Fruit fly (Drosophila melanogaster) whole organism, embryonic: ENCODE measurements around the gene CG6055.

Experiments used
- Antp ChIP-seq: fragments of 200-800 bp; sonication (Bioruptor generic); optimal IDR thresholded peaks from 3 replicates; lab custom pipeline; 2016; ENCODE audit warnings: missing biosample characterization, missing genetic modification characterization
- B-H2 ChIP-seq: fragments of 200-800 bp; sonication (Bioruptor generic); optimal IDR thresholded peaks from 2 replicates; lab custom pipeline; 2018; ENCODE audit warnings: missing biosample characterization, mild to moderate bottlenecking, missing genetic modification characterization
- BEAF-32 ChIP-seq: fragments of 200-800 bp; sonication (Bioruptor generic); optimal IDR thresholded peaks from 3 replicates; lab custom pipeline; 2017; ENCODE audit warnings: missing biosample characterization, missing genetic modification characterization, mild to moderate bottlenecking, moderate library complexity, missing genetic modification reagents
- Blimp-1 ChIP-seq: fragments of 200-800 bp; sonication (Bioruptor generic); optimal IDR thresholded peaks from 3 replicates; lab custom pipeline; 2018; ENCODE audit warnings: missing biosample characterization, missing genetic modification characterization, mild to moderate bottlenecking, moderate library complexity, missing genetic modification reagents
- CG10274 ChIP-seq: fragments of 200-800 bp; sonication (Bioruptor generic); optimal IDR thresholded peaks from 3 replicates; lab custom pipeline; 2017; ENCODE audit warnings: missing biosample characterization, mild to moderate bottlenecking, missing genetic modification characterization
- CG13424 ChIP-seq: fragments of 200-800 bp; sonication (Bioruptor generic); optimal IDR thresholded peaks from 2 replicates; lab custom pipeline; 2019; ENCODE audit warnings: missing biosample characterization, mild to moderate bottlenecking, missing genetic modification characterization, moderate library complexity
- CG13624 ChIP-seq: fragments of 200-800 bp; sonication (Bioruptor generic); optimal IDR thresholded peaks from 2 replicates; lab custom pipeline; 2016; ENCODE audit warnings: missing biosample characterization, missing genetic modification characterization
- CG14050 ChIP-seq: fragments of 200-800 bp; sonication (Bioruptor generic); IDR thresholded peaks from 3 replicates; pipeline ENCODE4 v1.3.6; 2022; ENCODE audit warnings: missing biosample characterization, missing genetic modification characterization
- CG15073 ChIP-seq: fragments of 200-800 bp; sonication (Bioruptor generic); optimal IDR thresholded peaks from 2 replicates; lab custom pipeline; 2016; ENCODE audit warnings: missing biosample characterization, missing genetic modification characterization
- CG15514 ChIP-seq: fragments of 200-800 bp; sonication (Bioruptor generic); optimal IDR thresholded peaks from 3 replicates; lab custom pipeline; 2017; ENCODE audit warnings: missing biosample characterization, missing genetic modification characterization, mild to moderate bottlenecking, moderate library complexity, missing genetic modification reagents
- CG16779 ChIP-seq: fragments of 200-800 bp; sonication (Bioruptor generic); IDR thresholded peaks from 2 replicates; pipeline ENCODE4 v1.3.6; 2022; ENCODE audit warnings: missing biosample characterization, missing genetic modification characterization
- CG2875 ChIP-seq: fragments of 200-800 bp; sonication (Bioruptor generic); optimal IDR thresholded peaks from 2 replicates; lab custom pipeline; 2017; ENCODE audit warnings: missing biosample characterization, mild to moderate bottlenecking, missing genetic modification characterization, missing genetic modification reagents
- CG30020 ChIP-seq: fragments of 200-800 bp; optimal IDR thresholded peaks from 2 replicates; lab custom pipeline; 2019; ENCODE audit warnings: missing biosample characterization, mild to moderate bottlenecking, missing genetic modification characterization, moderate library complexity
- CG32772 ChIP-seq: fragments of 200-800 bp; sonication (Bioruptor generic); IDR thresholded peaks from 2 replicates; pipeline ENCODE4 v1.3.6; 2022; ENCODE audit warnings: missing biosample characterization, missing genetic modification characterization
- CG4328 ChIP-seq: fragments of 200-800 bp; sonication (Bioruptor generic); optimal IDR thresholded peaks from 3 replicates; lab custom pipeline; 2017; ENCODE audit warnings: missing biosample characterization, missing genetic modification reagents, missing genetic modification characterization
- CG4360 ChIP-seq: fragments of 200-800 bp; sonication (Bioruptor generic); IDR thresholded peaks from 2 replicates; pipeline ENCODE4 v1.3.6; 2022; ENCODE audit warnings: missing biosample characterization, missing genetic modification characterization
- CG4730 ChIP-seq: fragments of 200-800 bp; sonication (Bioruptor generic); IDR thresholded peaks from 2 replicates; pipeline ENCODE4 v1.3.6; 2022; ENCODE audit warnings: missing biosample characterization, missing genetic modification characterization
- CG5953 ChIP-seq: fragments of 200-800 bp; sonication (Bioruptor generic); IDR thresholded peaks from 2 replicates; pipeline ENCODE4 v1.3.6; 2022; ENCODE audit warnings: missing biosample characterization, missing genetic modification characterization
- CG7786 ChIP-seq: fragments of 200-800 bp; sonication (Bioruptor generic); optimal IDR thresholded peaks from 2 replicates; lab custom pipeline; 2016; ENCODE audit warnings: missing biosample characterization, missing genetic modification characterization
- CG8089 ChIP-seq: fragments of 200-800 bp; sonication (Bioruptor generic); optimal IDR thresholded peaks from 3 replicates; lab custom pipeline; 2016; ENCODE audit warnings: missing biosample characterization, missing genetic modification characterization
- CG8388 ChIP-seq: fragments of 200-800 bp; sonication (Bioruptor generic); optimal IDR thresholded peaks from 2 replicates; lab custom pipeline; 2019; ENCODE audit warnings: missing biosample characterization, mild to moderate bottlenecking, missing genetic modification characterization, moderate library complexity
- CG9727 ChIP-seq: fragments of 200-800 bp; sonication (Bioruptor generic); optimal IDR thresholded peaks from 3 replicates; lab custom pipeline; 2017; ENCODE audit warnings: missing biosample characterization, mild to moderate bottlenecking, missing genetic modification characterization
- CG9817 ChIP-seq: fragments of 200-800 bp; sonication (Bioruptor generic); optimal IDR thresholded peaks from 2 replicates; lab custom pipeline; 2018; ENCODE audit warnings: missing biosample characterization, mild to moderate bottlenecking, missing genetic modification characterization, moderate library complexity
- CG9932 ChIP-seq: fragments of 200-800 bp; sonication (Bioruptor generic); IDR thresholded peaks from 2 replicates; pipeline ENCODE4 v1.3.6; 2022; ENCODE audit warnings: missing biosample characterization, missing genetic modification characterization
- CTCF ChIP-seq: fragments of 200-800 bp; sonication (Bioruptor generic); optimal IDR thresholded peaks from 2 replicates; lab custom pipeline; 2017; ENCODE audit warnings: missing biosample characterization, mild to moderate bottlenecking, missing genetic modification characterization, moderate library complexity
- Doc2 ChIP-seq: fragments of 200-800 bp; sonication (Bioruptor generic); IDR thresholded peaks from 2 replicates; pipeline ENCODE4 v1.3.6; 2022; ENCODE audit warnings: missing biosample characterization, missing genetic modification characterization
- Drgx ChIP-seq: fragments of 200-800 bp; sonication (Bioruptor generic); IDR thresholded peaks from 2 replicates; pipeline ENCODE4 v1.3.6; 2022; ENCODE audit warnings: missing biosample characterization, missing genetic modification characterization
- HLH3B ChIP-seq: fragments of 200-800 bp; sonication (Bioruptor generic); IDR thresholded peaks from 2 replicates; pipeline ENCODE4 v1.3.6; 2022; ENCODE audit warnings: missing biosample characterization, missing genetic modification characterization
- HLH54F ChIP-seq: fragments of 200-800 bp; sonication (Bioruptor generic); optimal IDR thresholded peaks from 3 replicates; lab custom pipeline; 2016; ENCODE audit warnings: missing biosample characterization, missing genetic modification characterization
- Hr51 ChIP-seq, 2 experiments: fragments of 200-800 bp; sonication (Bioruptor generic); optimal IDR thresholded peaks; 2 replicates in 1 of 2; 3 replicates in 1 of 2; lab custom pipeline; 2016 to 2018; ENCODE audit warnings: missing biosample characterization in 2 of 2, missing genetic modification characterization in 2 of 2, mild to moderate bottlenecking in 1 of 2, moderate library complexity in 1 of 2
- MTF-1 ChIP-seq: fragments of 200-800 bp; sonication (Bioruptor generic); optimal IDR thresholded peaks from 2 replicates; lab custom pipeline; 2018; ENCODE audit warnings: missing biosample characterization, mild to moderate bottlenecking, missing genetic modification characterization, borderline replicate concordance
- Rfx ChIP-seq: fragments of 200-800 bp; sonication (Bioruptor generic); IDR thresholded peaks from 2 replicates; pipeline ENCODE4 v1.3.6; 2022; ENCODE audit warnings: missing biosample characterization, missing genetic modification characterization
- Six4 ChIP-seq: fragments of 200-800 bp; sonication (Bioruptor generic); optimal IDR thresholded peaks from 2 replicates; lab custom pipeline; 2016; ENCODE audit warnings: missing biosample characterization, missing genetic modification characterization
- Sry-β ChIP-seq: fragments of 200-800 bp; sonication (Bioruptor generic); optimal IDR thresholded peaks from 2 replicates; lab custom pipeline; 2018; ENCODE audit warnings: missing biosample characterization, mild to moderate bottlenecking, missing genetic modification characterization, moderate library complexity
- TFAM ChIP-seq: fragments of 200-800 bp; sonication (Bioruptor generic); optimal IDR thresholded peaks from 2 replicates; lab custom pipeline; 2017; ENCODE audit warnings: missing biosample characterization, missing genetic modification characterization, inconsistent platforms
- amos ChIP-seq: fragments of 200-800 bp; sonication (Bioruptor generic); IDR thresholded peaks from 2 replicates; pipeline ENCODE4 v1.3.6; 2022; ENCODE audit warnings: missing biosample characterization, missing genetic modification characterization; ENCODE audit not compliant: partially characterized antibody
- bbx ChIP-seq: fragments of 200-800 bp; sonication (Bioruptor generic); IDR thresholded peaks from 2 replicates; pipeline ENCODE4 v1.3.6; 2022; ENCODE audit warnings: missing biosample characterization, missing genetic modification characterization; ENCODE audit not compliant: partially characterized antibody
- br ChIP-seq: fragments of >200 bp; optimal IDR thresholded peaks from 2 replicates; lab custom pipeline; 2017
- chm ChIP-seq: fragments of 200-800 bp; sonication (Bioruptor generic); IDR thresholded peaks from 2 replicates; pipeline ENCODE4 v1.3.6; 2022; ENCODE audit warnings: missing biosample characterization, missing genetic modification characterization
- ci ChIP-seq: fragments of 200-800 bp; sonication (Bioruptor generic); IDR thresholded peaks from 3 replicates; pipeline ENCODE4 v1.3.6; 2022; ENCODE audit warnings: missing biosample characterization, missing genetic modification characterization
- da ChIP-seq: fragments of 200-800 bp; sonication (Bioruptor generic); optimal IDR thresholded peaks from 2 replicates; lab custom pipeline; 2016; ENCODE audit warnings: missing biosample characterization, missing genetic modification characterization
- dati ChIP-seq: fragments of 200-800 bp; sonication (Bioruptor generic); IDR thresholded peaks from 2 replicates; pipeline ENCODE4 v1.3.6; 2022; ENCODE audit warnings: missing biosample characterization, missing genetic modification characterization
- dimm ChIP-seq: fragments of 200-800 bp; sonication (Bioruptor generic); IDR thresholded peaks from 2 replicates; pipeline ENCODE4 v1.3.6; 2022; ENCODE audit warnings: missing biosample characterization, missing genetic modification characterization
- ems ChIP-seq: fragments of 200-800 bp; sonication (Bioruptor generic); optimal IDR thresholded peaks from 3 replicates; lab custom pipeline; 2016; ENCODE audit warnings: missing biosample characterization, missing genetic modification characterization
- ewg ChIP-seq: fragments of 200-800 bp; sonication (Bioruptor generic); optimal IDR thresholded peaks from 3 replicates; lab custom pipeline; 2017; ENCODE audit warnings: mild to moderate bottlenecking, missing biosample characterization, missing genetic modification reagents, missing genetic modification characterization
- gce ChIP-seq: fragments of 200-800 bp; sonication (Bioruptor generic); IDR thresholded peaks from 3 replicates; pipeline ENCODE4 v1.3.6; 2022; ENCODE audit warnings: missing biosample characterization, missing genetic modification characterization
- gem ChIP-seq: fragments of 200-800 bp; sonication (Bioruptor generic); optimal IDR thresholded peaks from 2 replicates; lab custom pipeline; 2019; ENCODE audit warnings: missing biosample characterization, mild to moderate bottlenecking, missing genetic modification characterization, moderate library complexity
- lab ChIP-seq: fragments of 200-800 bp; sonication (Bioruptor generic); optimal IDR thresholded peaks from 3 replicates; lab custom pipeline; 2017; ENCODE audit warnings: missing biosample characterization, missing genetic modification characterization, mild to moderate bottlenecking, moderate library complexity, missing genetic modification reagents
- nerfin-1 ChIP-seq: fragments of 200-800 bp; sonication (Bioruptor generic); optimal IDR thresholded peaks from 3 replicates; lab custom pipeline; 2019; ENCODE audit warnings: missing biosample characterization, mild to moderate bottlenecking, missing genetic modification characterization, moderate library complexity
- onecut ChIP-seq: fragments of 200-800 bp; sonication (Bioruptor generic); IDR thresholded peaks from 2 replicates; pipeline ENCODE4 v1.3.6; 2022; ENCODE audit warnings: missing biosample characterization, missing genetic modification characterization
- tx ChIP-seq: fragments of 200-800 bp; sonication (Bioruptor generic); optimal IDR thresholded peaks from 2 replicates; lab custom pipeline; 2016; ENCODE audit warnings: missing biosample characterization, missing genetic modification characterization

CG6055 gene

dm6 chr2L:7424907-7425689 is 41.2 kb upstream of the CG6055 start (continued):
- TF ChIP-seq Hr51 (GFP tag; optimal IDR thresholded peaks at IDR 0.05; lab: Kevin White, UChicago) (peak in 1 of 2 experiments; percentile 39), dati (GFP tag; lab: Robert Waterston, UW) (peak; percentile 33; the same call in 1 of the 2 replicates), MTF-1 (GFP tag; lab: Kevin White, UChicago) (peak; percentile 5), Six4 (GFP tag; lab: Kevin White, UChicago) (no peak), ewg (no peak), Blimp-1 (no peak), CG4328 (GFP tag; lab: Kevin White, UChicago) (no peak), BEAF-32 (no peak), CG13624 (GFP tag; lab: Kevin White, UChicago) (peak; percentile 83), bbx (no peak), CG8388 (GFP tag; lab: Kevin White, UChicago) (no peak), CG9727 (peak; percentile 73), Rfx (peak; percentile 95), CG8089 (GFP tag; lab: Kevin White, UChicago) (no peak), CG30020 (tag; lab: Kevin White, UChicago) (no peak), br (no peak), amos (no peak), CG4730 (GFP tag; lab: Robert Waterston, UW) (peak; percentile 43; the same call in 1 of the 2 replicates), CG32772 (GFP tag; lab: Robert Waterston, UW) (peak; percentile 43; the same call in 1 of the 2 replicates), Drgx (peak; percentile 87)

- TF ChIP-seq TFAM (GFP tag; lab: Kevin White, UChicago) (no peak), CG5953 (no peak), ems (no peak), CG13424 (tag; lab: Kevin White, UChicago) (no peak), CG9727 (no peak), Doc2 (GFP tag; lab: Robert Waterston, UW) (no peak), onecut (no peak), Antp (GFP tag; lab: Kevin White, UChicago) (no peak), dimm (no peak), CG15514 (no peak), CG7786 (no peak), gem (tag; lab: Kevin White, UChicago) (no peak), lab (GFP tag; lab: Kevin White, UChicago) (no peak), tx (GFP tag; lab: Kevin White, UChicago) (no peak), CG10274 (GFP tag; lab: Kevin White, UChicago) (peak; percentile 50), CG9932 (GFP tag; lab: Robert Waterston, UW) (no peak), ci (GFP tag; lab: Robert Waterston, UW) (no peak), chm (GFP tag; lab: Robert Waterston, UW) (peak; percentile 25; the same call in 1 of the 2 replicates), nerfin-1 (tag; lab: Kevin White, UChicago) (no peak), HLH3B (no peak), CTCF (GFP tag; lab: Kevin White, UChicago) (no peak), B-H2 (GFP tag; lab: Kevin White, UChicago) (no peak), Sry-β (no peak), CG4360 (GFP tag; lab: Robert Waterston, UW) (no peak), HLH54F (GFP tag; lab: Kevin White, UChicago) (no peak), CG9817 (tag; lab: Kevin White, UChicago) (no peak), CG16779 (GFP tag; lab: Robert Waterston, UW) (no peak), da (GFP tag; lab: Kevin White, UChicago) (no peak), CG15073 (GFP tag; lab: Kevin White, UChicago) (peak; percentile 47), CG14050 (no peak), gce (GFP tag; lab: Robert Waterston, UW) (no peak), CG2875 (GFP tag; lab: Kevin White, UChicago) (no peak)
Measured at dm6 chr2L:7425690-7426056, 40.7 kb upstream of the CG6055 start.
